Fruit fly (Drosophila melanogaster) whole organism, embryonic: Measurements from ENCODE around the gene CG45081.
A peak's percentile ranks its signal among the peaks of the same experiment; 100 is the strongest.

ENCODE experiments used
- CG10209 ChIP-seq: fragments of 200-800 bp; sonication (Bioruptor generic); optimal IDR thresholded peaks from 3 replicates; lab custom pipeline; 2017; ENCODE audit warnings: missing biosample characterization, mild to moderate bottlenecking, missing genetic modification characterization, missing genetic modification reagents
- CG10267 ChIP-seq: fragments of 200-800 bp; sonication (Bioruptor generic); optimal IDR thresholded peaks from 2 replicates; lab custom pipeline; 2018; ENCODE audit warnings: missing biosample characterization, mild to moderate bottlenecking, missing genetic modification characterization, moderate library complexity
- CG12236 ChIP-seq: fragments of 200-800 bp; sonication (Bioruptor generic); optimal IDR thresholded peaks from 2 replicates; lab custom pipeline; 2016; ENCODE audit warnings: missing biosample characterization, missing genetic modification characterization
- CG13123 ChIP-seq: fragments of 200-800 bp; sonication (Bioruptor generic); optimal IDR thresholded peaks from 2 replicates; lab custom pipeline; 2016; ENCODE audit warnings: missing biosample characterization, missing genetic modification characterization
- CG15696 ChIP-seq: fragments of 200-800 bp; sonication (Bioruptor generic); optimal IDR thresholded peaks from 2 replicates; lab custom pipeline; 2019; ENCODE audit warnings: missing biosample characterization, mild to moderate bottlenecking, missing genetic modification characterization, moderate library complexity
- CG16815 ChIP-seq: fragments of 200-800 bp; sonication (Bioruptor generic); optimal IDR thresholded peaks from 3 replicates; lab custom pipeline; 2017; ENCODE audit warnings: missing biosample characterization, mild to moderate bottlenecking, missing genetic modification characterization
- CG18011 ChIP-seq: fragments of 200-800 bp; sonication (Bioruptor generic); optimal IDR thresholded peaks from 2 replicates; lab custom pipeline; 2017; ENCODE audit warnings: missing biosample characterization, missing genetic modification characterization, mild to moderate bottlenecking, moderate library complexity, missing genotype
- CG2678 ChIP-seq: fragments of 200-800 bp; sonication (Bioruptor generic); optimal IDR thresholded peaks from 3 replicates; lab custom pipeline; 2019; ENCODE audit warnings: missing biosample characterization, mild to moderate bottlenecking, missing genetic modification characterization, moderate library complexity
- CG3281 ChIP-seq: fragments of 200-800 bp; sonication (Bioruptor generic); optimal IDR thresholded peaks from 3 replicates; lab custom pipeline; 2017; ENCODE audit warnings: missing biosample characterization, mild to moderate bottlenecking, missing genetic modification characterization
- CG4404 ChIP-seq: fragments of 200-800 bp; sonication (Bioruptor generic); IDR thresholded peaks from 2 replicates; pipeline ENCODE4 v1.3.6; 2022; ENCODE audit warnings: missing biosample characterization, missing genetic modification characterization
- CG4424 ChIP-seq: fragments of 200-800 bp; sonication (Bioruptor generic); optimal IDR thresholded peaks from 3 replicates; lab custom pipeline; 2016; ENCODE audit warnings: missing biosample characterization, missing genetic modification characterization
- CG4820 ChIP-seq: fragments of 200-800 bp; sonication (Bioruptor generic); optimal IDR thresholded peaks from 3 replicates; lab custom pipeline; 2016; ENCODE audit warnings: missing biosample characterization, missing genetic modification characterization
- CG6791 ChIP-seq: fragments of 200-800 bp; sonication (Bioruptor generic); IDR thresholded peaks from 3 replicates; pipeline ENCODE4 v1.3.6; 2022; ENCODE audit warnings: missing biosample characterization, missing genetic modification characterization; ENCODE audit not compliant: partially characterized antibody
- CG8924 ChIP-seq: fragments of 200-800 bp; optimal IDR thresholded peaks from 3 replicates; lab custom pipeline; 2019; ENCODE audit warnings: missing biosample characterization, mild to moderate bottlenecking, missing genetic modification characterization, moderate library complexity
- CG9215 ChIP-seq: fragments of 200-800 bp; sonication (Bioruptor generic); IDR thresholded peaks from 2 replicates; pipeline ENCODE4 v1.3.6; 2022; ENCODE audit warnings: missing biosample characterization, missing genetic modification characterization
- CG9437 ChIP-seq: fragments of 200-800 bp; sonication (Bioruptor generic); optimal IDR thresholded peaks from 2 replicates; lab custom pipeline; 2018; ENCODE audit warnings: missing biosample characterization, mild to moderate bottlenecking, missing genetic modification characterization
- Dad ChIP-seq: fragments of 200-800 bp; sonication (Bioruptor generic); optimal IDR thresholded peaks from 3 replicates; lab custom pipeline; 2016; ENCODE audit warnings: missing biosample characterization, missing genetic modification characterization
- Dfd ChIP-seq, 2 experiments: fragments of >200 bp; optimal IDR thresholded peaks; 2 replicates each; lab custom pipeline; 2017; ENCODE audit warnings: missing biosample characterization in 2 of 2, missing genetic modification characterization in 2 of 2
- Gsc ChIP-seq: fragments of 200-800 bp; sonication (Bioruptor generic); IDR thresholded peaks from 2 replicates; pipeline ENCODE4 v1.3.6; 2022; ENCODE audit warnings: missing biosample characterization, missing genetic modification characterization
- Gug ChIP-seq: fragments of 200-800 bp; sonication (Bioruptor generic); IDR thresholded peaks from 4 replicates; pipeline ENCODE4 v1.3.6; 2022; ENCODE audit warnings: missing biosample characterization, missing genetic modification characterization
- NC2β ChIP-seq: fragments of 200-800 bp; sonication (Bioruptor generic); optimal IDR thresholded peaks from 2 replicates; lab custom pipeline; 2016; ENCODE audit warnings: missing biosample characterization, missing genetic modification characterization
- Rfx ChIP-seq: fragments of 200-800 bp; sonication (Bioruptor generic); IDR thresholded peaks from 2 replicates; pipeline ENCODE4 v1.3.6; 2022; ENCODE audit warnings: missing biosample characterization, missing genetic modification characterization
- Sry-δ ChIP-seq: fragments of 200-800 bp; sonication (Bioruptor generic); optimal IDR thresholded peaks from 2 replicates; lab custom pipeline; 2016; ENCODE audit warnings: missing biosample characterization, missing genetic modification characterization
- Taf1 ChIP-seq: fragments of 200-800 bp; sonication (Bioruptor generic); IDR thresholded peaks from 2 replicates; pipeline ENCODE4 v1.3.6; 2022; ENCODE audit warnings: missing biosample characterization, missing genetic modification characterization
- Xbp1 ChIP-seq: fragments of 200-800 bp; sonication (Bioruptor generic); optimal IDR thresholded peaks from 3 replicates; lab custom pipeline; 2016; ENCODE audit warnings: missing biosample characterization, mild to moderate bottlenecking, missing genetic modification characterization
- ab ChIP-seq: fragments of 200-800 bp; sonication (Bioruptor generic); optimal IDR thresholded peaks from 2 replicates; lab custom pipeline; 2016; ENCODE audit warnings: missing biosample characterization, missing genetic modification characterization
- ash1 ChIP-seq: fragments of 200-800 bp; sonication (Bioruptor generic); optimal IDR thresholded peaks from 2 replicates; lab custom pipeline; 2018; ENCODE audit warnings: missing biosample characterization, mild to moderate bottlenecking, missing genetic modification characterization
- ato ChIP-seq: fragments of 200-800 bp; sonication (Bioruptor generic); IDR thresholded peaks from 2 replicates; pipeline ENCODE4 v1.3.6; 2022; ENCODE audit warnings: missing biosample characterization, missing genetic modification characterization; ENCODE audit not compliant: partially characterized antibody
- az2 ChIP-seq: fragments of 200-800 bp; sonication (Bioruptor generic); optimal IDR thresholded peaks from 3 replicates; lab custom pipeline; 2016; ENCODE audit warnings: missing biosample characterization, missing genetic modification characterization
- bowl ChIP-seq: fragments of 200-800 bp; sonication (Bioruptor generic); IDR thresholded peaks from 2 replicates; pipeline ENCODE4 v1.3.6; 2022; ENCODE audit warnings: missing biosample characterization, missing genetic modification characterization
- cas ChIP-seq: fragments of 200-800 bp; sonication (Bioruptor generic); IDR thresholded peaks from 2 replicates; pipeline ENCODE4 v1.3.6; 2022; ENCODE audit warnings: missing biosample characterization, missing genetic modification characterization
- chif ChIP-seq, 2 experiments: fragments of 200-800 bp; sonication (Bioruptor generic); optimal IDR thresholded peaks; 3 replicates each; lab custom pipeline; 2016; ENCODE audit warnings: missing biosample characterization in 2 of 2, missing genetic modification characterization in 2 of 2
- chn ChIP-seq: fragments of 200-800 bp; sonication (Bioruptor generic); optimal IDR thresholded peaks from 2 replicates; lab custom pipeline; 2016; ENCODE audit warnings: missing biosample characterization, missing genetic modification characterization
- ftz-f1 ChIP-seq: fragments of 200-800 bp; sonication (Bioruptor generic); optimal IDR thresholded peaks from 2 replicates; lab custom pipeline; 2016; ENCODE audit warnings: missing biosample characterization, missing genetic modification characterization
- klu ChIP-seq: fragments of 200-800 bp; sonication (Bioruptor generic); IDR thresholded peaks from 2 replicates; pipeline ENCODE4 v1.3.6; 2022; ENCODE audit warnings: missing biosample characterization, missing genetic modification characterization
- knrl ChIP-seq: fragments of 200-800 bp; sonication (Bioruptor generic); IDR thresholded peaks from 3 replicates; pipeline ENCODE4 v1.3.6; 2022; ENCODE audit warnings: missing biosample characterization, missing genetic modification characterization; ENCODE audit not compliant: partially characterized antibody
- lab ChIP-seq: fragments of 200-800 bp; sonication (Bioruptor generic); optimal IDR thresholded peaks from 3 replicates; lab custom pipeline; 2017; ENCODE audit warnings: missing biosample characterization, missing genetic modification characterization, mild to moderate bottlenecking, moderate library complexity, missing genetic modification reagents
- lbe ChIP-seq: fragments of 200-800 bp; sonication (Bioruptor generic); optimal IDR thresholded peaks from 2 replicates; lab custom pipeline; 2016; ENCODE audit warnings: missing biosample characterization, mild to moderate bottlenecking, missing genetic modification characterization
- lola ChIP-seq, 3 experiments: fragments of >200 bp in 2 of 3; fragments of 200-800 bp in 1 of 3; sonication (Bioruptor generic) in 1 of 3; optimal IDR thresholded peaks; 2 replicates each; lab custom pipeline; 2017 to 2019; ENCODE audit warnings: missing biosample characterization in 3 of 3, missing genetic modification characterization in 3 of 3, mild to moderate bottlenecking in 1 of 3, moderate library complexity in 1 of 3
- otp ChIP-seq: fragments of 200-800 bp; sonication (Bioruptor generic); IDR thresholded peaks from 3 replicates; pipeline ENCODE4, ENCODE4 v1.3.6; 2022; ENCODE audit warnings: missing biosample characterization, missing genetic modification characterization
- pita ChIP-seq: fragments of 200-800 bp; sonication (Bioruptor generic); optimal IDR thresholded peaks from 2 replicates; lab custom pipeline; 2017; ENCODE audit warnings: missing biosample characterization, mild to moderate bottlenecking, missing genetic modification characterization
- pnt ChIP-seq: fragments of 200-800 bp; sonication (Bioruptor generic); optimal IDR thresholded peaks from 3 replicates; lab custom pipeline; 2016; ENCODE audit warnings: missing biosample characterization, missing genetic modification characterization
- scrt ChIP-seq: fragments of 200-800 bp; sonication (Bioruptor generic); optimal IDR thresholded peaks from 2 replicates; lab custom pipeline; 2018; ENCODE audit warnings: missing biosample characterization, mild to moderate bottlenecking, missing genetic modification characterization, moderate library complexity
- sisA ChIP-seq: fragments of 200-800 bp; sonication (Bioruptor generic); IDR thresholded peaks from 2 replicates; pipeline ENCODE4 v1.3.6; 2022; ENCODE audit warnings: missing biosample characterization, missing genetic modification characterization
- slp2 ChIP-seq: fragments of 200-800 bp; sonication (Bioruptor generic); optimal IDR thresholded peaks from 2 replicates; lab custom pipeline; 2016; ENCODE audit warnings: missing biosample characterization, missing genetic modification characterization
- so ChIP-seq: fragments of 200-800 bp; sonication (Bioruptor generic); IDR thresholded peaks from 3 replicates; pipeline ENCODE4 v1.3.6; 2022; ENCODE audit warnings: missing biosample characterization, missing genetic modification characterization
- stc ChIP-seq: fragments of 200-800 bp; sonication (Bioruptor generic); IDR thresholded peaks from 2 replicates; pipeline ENCODE4 v1.3.6; 2022; ENCODE audit warnings: missing biosample characterization, missing genetic modification characterization
- stwl ChIP-seq: fragments of 200-800 bp; sonication (Bioruptor generic); optimal IDR thresholded peaks from 3 replicates; lab custom pipeline; 2018; ENCODE audit warnings: missing biosample characterization, mild to moderate bottlenecking, missing genetic modification characterization, moderate library complexity
- sug ChIP-seq: fragments of 200-800 bp; optimal IDR thresholded peaks from 2 replicates; lab custom pipeline; 2019; ENCODE audit warnings: missing biosample characterization, mild to moderate bottlenecking, missing genetic modification characterization, moderate library complexity
- trh ChIP-seq: fragments of 200-800 bp; sonication (Bioruptor generic); optimal IDR thresholded peaks from 2 replicates; lab custom pipeline; 2016; ENCODE audit warnings: missing biosample characterization, missing genetic modification characterization
- ttk ChIP-seq: fragments of 200-800 bp; sonication (Bioruptor generic); IDR thresholded peaks from 2 replicates; pipeline ENCODE4 v2.1.2; 2022; ENCODE audit warnings: missing biosample characterization, missing genetic modification characterization
- z ChIP-seq: fragments of 200-800 bp; sonication (Bioruptor generic); IDR thresholded peaks from 3 replicates; pipeline ENCODE4 v1.3.6; 2022; ENCODE audit warnings: missing biosample characterization, missing genetic modification characterization

The CG45081 gene

dm6 chr3L:19216377-19216776, 49.5 kb upstream of the CG45081 start (continued):
- peak; percentile 75 for TF ChIP-seq lab (GFP tag; lab: Kevin White, UChicago)
- TF ChIP-seq Xbp1 (GFP tag; lab: Kevin White, UChicago): peak; percentile 35
- TF ChIP-seq chn (GFP tag; lab: Kevin White, UChicago): no peak
- TF ChIP-seq CG4404 (GFP tag; lab: Robert Waterston, UW): no peak
- peak; percentile 78 for TF ChIP-seq CG2678 (tag; lab: Kevin White, UChicago)
- no peak for TF ChIP-seq CG16815 (GFP tag; lab: Kevin White, UChicago)
- no peak for TF ChIP-seq ftz-f1
- TF ChIP-seq Dad (GFP tag; lab: Kevin White, UChicago): no peak
- TF ChIP-seq CG9437 (GFP tag; lab: Kevin White, UChicago): no peak
- peak; percentile 17; the same call in 1 of the 2 replicates for TF ChIP-seq sisA (GFP tag; lab: Robert Waterston, UW)
- no peak for TF ChIP-seq ab
- TF ChIP-seq z (GFP tag; lab: Robert Waterston, UW): no peak
- peak; percentile 48; the same call in 1 of the 2 replicates for TF ChIP-seq stc (GFP tag; lab: Robert Waterston, UW)
- TF ChIP-seq CG15696 (tag; lab: Kevin White, UChicago): no peak
- TF ChIP-seq Dfd (GFP tag; optimal IDR thresholded peaks at IDR 0.05; lab: Kevin White, UChicago): no peak
- TF ChIP-seq ttk (GFP tag; lab: Robert Waterston, UW): no peak
- peak; percentile 52 for TF ChIP-seq scrt
- TF ChIP-seq CG18011: no peak
- no peak for TF ChIP-seq klu (GFP tag; lab: Robert Waterston, UW)
- no peak for TF ChIP-seq bowl (GFP tag; lab: Robert Waterston, UW)
- no peak for TF ChIP-seq Gsc
- no peak for TF ChIP-seq lbe (GFP tag; lab: Kevin White, UChicago)
- TF ChIP-seq so: no peak
- TF ChIP-seq otp: no peak
- no peak for TF ChIP-seq slp2
- TF ChIP-seq NC2β: no peak
- no peak for TF ChIP-seq Gug
- no peak for TF ChIP-seq CG12236
- peak; percentile 67 for TF ChIP-seq Rfx
- TF ChIP-seq cas: no peak
- TF ChIP-seq Sry-δ: no peak
- no peak for TF ChIP-seq CG4820 (GFP tag; lab: Kevin White, UChicago)
- TF ChIP-seq CG10209 (GFP tag; lab: Kevin White, UChicago): peak; percentile 22
- TF ChIP-seq stwl (tag; lab: Kevin White, UChicago): no peak
- peak in 1 of 2 experiments; percentile 4 for TF ChIP-seq chif (GFP tag; optimal IDR thresholded peaks at IDR 0.05; lab: Kevin White, UChicago)
- TF ChIP-seq CG13123 (GFP tag; lab: Kevin White, UChicago): no peak
- TF ChIP-seq Taf1: no peak
- peak; percentile 24 for TF ChIP-seq az2 (GFP tag; lab: Kevin White, UChicago)
- peak; percentile 51 for TF ChIP-seq CG8924 (tag; lab: Kevin White, UChicago)
- no peak for TF ChIP-seq CG6791 (GFP tag; lab: Robert Waterston, UW)
- TF ChIP-seq ash1 (GFP tag; lab: Kevin White, UChicago): no peak
- TF ChIP-seq knrl (GFP tag; lab: Robert Waterston, UW): no peak
- peak; percentile 10 for TF ChIP-seq CG10267 (tag; lab: Kevin White, UChicago)
- TF ChIP-seq pita (GFP tag; lab: Kevin White, UChicago): no peak
- TF ChIP-seq trh: no peak
- no peak for TF ChIP-seq sug (tag; lab: Kevin White, UChicago)
- TF ChIP-seq CG3281 (GFP tag; lab: Kevin White, UChicago): peak; percentile 67
- TF ChIP-seq CG9215 (GFP tag; lab: Robert Waterston, UW): no peak
- TF ChIP-seq lola (GFP tag; optimal IDR thresholded peaks at IDR 0.05; lab: Kevin White, UChicago): no peak
- no peak for TF ChIP-seq ato
- TF ChIP-seq pnt (GFP tag; lab: Kevin White, UChicago): no peak
- peak; percentile 41 for TF ChIP-seq CG4424
